Worm (Caenorhabditis elegans) whole organism, L4 larva: ENCODE measurements around the gene srw-12.

Source experiments
- F10B5.3 ChIP-seq: sonication (generic microtip); optimal IDR thresholded peaks from 2 replicates; lab custom pipeline; 2016; ENCODE audit warnings: mild to moderate bottlenecking, missing genetic modification characterization, missing compliant biosample characterization
- F37D6.2 ChIP-seq: sonication (generic microtip); optimal IDR thresholded peaks from 2 replicates; lab custom pipeline; 2016; ENCODE audit warnings: mild to moderate bottlenecking, missing genetic modification characterization, missing compliant biosample characterization
- R02D3.7 ChIP-seq: fragments of 150-350 bp; sonication (generic microtip); optimal IDR thresholded peaks from 3 replicates; lab custom pipeline; 2014; ENCODE audit warnings: missing biosample characterization, missing genetic modification characterization
- T20F7.1 ChIP-seq: fragments of 200-800 bp; sonication (Bioruptor generic); optimal IDR thresholded peaks from 2 replicates; lab custom pipeline; 2018; ENCODE audit warnings: mild to moderate bottlenecking, missing genetic modification characterization, missing compliant biosample characterization
- T26A8.4 ChIP-seq: fragments of 200-800 bp; sonication (Bioruptor generic); IDR thresholded peaks from 2 replicates; pipeline ENCODE4 v1.3.6; 2022; ENCODE audit warnings: missing genetic modification characterization, missing compliant biosample characterization
- Y48G9A.11 ChIP-seq: fragments of 200-800 bp; sonication (Bioruptor generic); IDR thresholded peaks from 2 replicates; pipeline ENCODE4 v1.3.6; 2022; ENCODE audit warnings: missing genetic modification reagents, missing genetic modification characterization, missing compliant biosample characterization
- ZK337.2 ChIP-seq: fragments of 200-800 bp; sonication (Bioruptor generic); IDR thresholded peaks from 2 replicates; pipeline ENCODE4 v1.3.6; 2022; ENCODE audit warnings: missing genetic modification reagents, missing genetic modification characterization, missing compliant biosample characterization
- aly-2 ChIP-seq: sonication (generic microtip); optimal IDR thresholded peaks from 2 replicates; lab custom pipeline; 2018; ENCODE audit warnings: missing biosample characterization, missing genetic modification characterization
- ama-1 ChIP-seq: fragments of 150-350 bp; optimal IDR thresholded peaks from 2 replicates; lab custom pipeline; 2014; ENCODE audit warnings: inconsistent platforms, mixed read lengths
- ceh-62 ChIP-seq: sonication (generic microtip); optimal IDR thresholded peaks from 2 replicates; lab custom pipeline; 2017; ENCODE audit warnings: missing biosample characterization, missing genetic modification characterization
- ces-1 ChIP-seq: fragments of 150-350 bp; sonication (generic microtip); optimal IDR thresholded peaks from 4 replicates; lab custom pipeline; 2014; ENCODE audit warnings: missing biosample characterization, missing genetic modification reagents, missing genetic modification characterization
- daf-16 ChIP-seq, 3 experiments: sonication (generic microtip); optimal IDR thresholded peaks; 2 replicates each; lab custom pipeline; 2016 to 2017; ENCODE audit warnings: missing genetic modification characterization in 3 of 3, missing genetic modification reagents in 3 of 3, mild to moderate bottlenecking in 2 of 3, missing compliant biosample characterization in 2 of 3, missing biosample characterization in 1 of 3, moderate library complexity in 1 of 3
- dpl-1 ChIP-seq: fragments of 150-350 bp; optimal IDR thresholded peaks from 2 replicates; lab custom pipeline; 2014; ENCODE audit warnings: missing biosample characterization, missing genetic modification reagents, missing genetic modification characterization
- egl-27 ChIP-seq: sonication (generic microtip); optimal IDR thresholded peaks from 3 replicates; lab custom pipeline; 2017; ENCODE audit warnings: missing biosample characterization, missing genetic modification reagents, missing genetic modification characterization
- fkh-10 ChIP-seq: fragments of 150-350 bp; optimal IDR thresholded peaks from 2 replicates; lab custom pipeline; 2014; ENCODE audit warnings: missing biosample characterization, missing genetic modification reagents, missing genetic modification characterization
- fos-1 ChIP-seq: fragments of 150-350 bp; optimal IDR thresholded peaks from 2 replicates; lab custom pipeline; 2014; ENCODE audit warnings: missing biosample characterization, missing genetic modification characterization
- hlh-11 ChIP-seq: fragments of 200-800 bp; sonication (Bioruptor generic); optimal IDR thresholded peaks from 2 replicates; lab custom pipeline; 2018; ENCODE audit warnings: mild to moderate bottlenecking, missing genetic modification characterization, missing compliant biosample characterization
- jun-1 ChIP-seq: fragments of 150-350 bp; optimal IDR thresholded peaks from 2 replicates; lab custom pipeline; 2014; ENCODE audit warnings: missing biosample characterization, missing genetic modification reagents, missing genetic modification characterization
- lin-1 ChIP-seq: fragments of 200-800 bp; sonication (Bioruptor generic); IDR thresholded peaks from 2 replicates; pipeline ENCODE4 v1.3.6; 2022; ENCODE audit warnings: missing genetic modification reagents, missing genetic modification characterization, missing compliant biosample characterization
- lin-13 ChIP-seq: fragments of 150-350 bp; optimal IDR thresholded peaks from 2 replicates; lab custom pipeline; 2014; ENCODE audit warnings: missing biosample characterization, missing genetic modification reagents, missing genetic modification characterization
- lin-15B ChIP-seq: fragments of 150-350 bp; sonication (generic microtip); optimal IDR thresholded peaks from 3 replicates; lab custom pipeline; 2014; ENCODE audit warnings: missing biosample characterization, missing genetic modification characterization
- lin-29 ChIP-seq: fragments of 200-800 bp; sonication (Bioruptor generic); IDR thresholded peaks from 2 replicates; pipeline ENCODE4 v1.3.6; 2022; ENCODE audit warnings: missing genetic modification reagents, missing genetic modification characterization, missing compliant biosample characterization
- mdt-29 ChIP-seq: fragments of 200-800 bp; sonication (Bioruptor generic); IDR thresholded peaks from 2 replicates; pipeline ENCODE4 v1.3.6; 2022; ENCODE audit warnings: missing genetic modification reagents, missing genetic modification characterization, missing compliant biosample characterization
- mes-2 ChIP-seq: sonication (generic microtip); optimal IDR thresholded peaks from 2 replicates; lab custom pipeline; 2016; ENCODE audit warnings: missing genotype, mild to moderate bottlenecking, missing genetic modification characterization, missing compliant biosample characterization; ENCODE audit not compliant: poor library complexity, severe bottlenecking
- mxl-2 ChIP-seq: fragments of 200-800 bp; sonication (Bioruptor generic); conservative IDR thresholded peaks from 2 replicates; pipeline ENCODE4 v1.3.6; 2022; ENCODE audit warnings: missing genetic modification reagents, missing genetic modification characterization, missing compliant biosample characterization
- mxl-3 ChIP-seq: fragments of 200-800 bp; sonication (Bioruptor generic); optimal IDR thresholded peaks from 2 replicates; lab custom pipeline; 2018; ENCODE audit warnings: mild to moderate bottlenecking, missing genetic modification characterization, missing compliant biosample characterization
- nhr-10 ChIP-seq: fragments of 150-350 bp; optimal IDR thresholded peaks from 2 replicates; lab custom pipeline; 2014; ENCODE audit warnings: missing biosample characterization, missing genetic modification characterization
- nhr-102 ChIP-seq: sonication (generic microtip); optimal IDR thresholded peaks from 2 replicates; lab custom pipeline; 2016; ENCODE audit warnings: mild to moderate bottlenecking, missing genetic modification characterization, moderate library complexity, missing compliant biosample characterization
- nhr-111 ChIP-seq: fragments of 200-800 bp; sonication (Bioruptor generic); optimal IDR thresholded peaks from 2 replicates; lab custom pipeline; 2018; ENCODE audit warnings: mild to moderate bottlenecking, missing genetic modification characterization, missing compliant biosample characterization
- nhr-25 ChIP-seq: sonication (generic microtip); optimal IDR thresholded peaks from 2 replicates; lab custom pipeline; 2017; ENCODE audit warnings: missing genetic modification characterization, mild to moderate bottlenecking, missing compliant biosample characterization, antibody characterized with exemption, moderate library complexity, borderline replicate concordance; ENCODE audit not compliant: insufficient read depth
- nhr-41 ChIP-seq: fragments of 200-800 bp; sonication (Bioruptor generic); IDR thresholded peaks from 2 replicates; pipeline ENCODE4 v1.3.6; 2022; ENCODE audit warnings: missing genetic modification reagents, missing genetic modification characterization, missing compliant biosample characterization
- nhr-48 ChIP-seq: sonication (generic microtip); optimal IDR thresholded peaks from 2 replicates; lab custom pipeline; 2016; ENCODE audit warnings: mild to moderate bottlenecking, missing genetic modification characterization, missing compliant biosample characterization
- nhr-6 ChIP-seq: fragments of 150-350 bp; optimal IDR thresholded peaks from 2 replicates; lab custom pipeline; 2014; ENCODE audit warnings: missing biosample characterization, missing genetic modification characterization
- nhr-76 ChIP-seq: fragments of 150-350 bp; optimal IDR thresholded peaks from 2 replicates; lab custom pipeline; 2014; ENCODE audit warnings: missing biosample characterization, missing genetic modification characterization
- nhr-77 ChIP-seq: fragments of 150-350 bp; optimal IDR thresholded peaks from 2 replicates; lab custom pipeline; 2014; ENCODE audit warnings: missing biosample characterization, missing genetic modification characterization
- pha-4 ChIP-seq, 2 experiments: fragments of 150-350 bp in 1 of 2; fragments of 200-800 bp in 1 of 2; sonication (Bioruptor generic) in 1 of 2; IDR thresholded peaks in 1 of 2; optimal IDR thresholded peaks in 1 of 2; 2 replicates each; pipeline versions ENCODE4 v1.3.6 to Lab custom; 2014 to 2022; ENCODE audit warnings: missing genetic modification characterization in 2 of 2, missing genetic modification reagents in 2 of 2, missing biosample characterization in 1 of 2, missing compliant biosample characterization in 1 of 2
- php-3 ChIP-seq: fragments of 200-800 bp; sonication (Bioruptor generic); IDR thresholded peaks from 2 replicates; pipeline ENCODE4 v1.3.6; 2022; ENCODE audit warnings: missing genetic modification reagents, missing genetic modification characterization, missing compliant biosample characterization
- sdz-12 ChIP-seq: fragments of 200-800 bp; sonication (Bioruptor generic); optimal IDR thresholded peaks from 2 replicates; lab custom pipeline; 2018; ENCODE audit warnings: mild to moderate bottlenecking, missing genetic modification characterization, missing compliant biosample characterization
- set-16 ChIP-seq: fragments of 200-800 bp; sonication (Bioruptor generic); IDR thresholded peaks from 2 replicates; pipeline ENCODE4 v1.3.6; 2022; ENCODE audit warnings: missing genetic modification reagents, missing genetic modification characterization, missing compliant biosample characterization
- snpc-4 ChIP-seq: fragments of 150-350 bp; optimal IDR thresholded peaks from 2 replicates; lab custom pipeline; 2014; ENCODE audit warnings: missing biosample characterization, missing genetic modification characterization
- unc-130 ChIP-seq: sonication (generic microtip); optimal IDR thresholded peaks from 2 replicates; lab custom pipeline; 2016; ENCODE audit warnings: missing genetic modification reagents, missing genetic modification characterization, missing compliant biosample characterization
- unc-62 ChIP-seq, 3 experiments: fragments of 150-350 bp in 1 of 3; sonication (generic microtip); optimal IDR thresholded peaks in 2 of 3; peaks in 1 of 3; 1 replicate in 1 of 3; 2 replicates in 2 of 3; lab custom pipeline; 2014 to 2017; ENCODE audit warnings: missing biosample characterization in 3 of 3, missing genetic modification characterization in 3 of 3, missing genetic modification reagents in 3 of 3, missing genotype in 1 of 3
- vab-7 ChIP-seq: fragments of 200-800 bp; sonication (Bioruptor generic); IDR thresholded peaks from 2 replicates; pipeline ENCODE4 v1.3.6; 2022; ENCODE audit warnings: missing genetic modification reagents, missing genetic modification characterization, missing compliant biosample characterization
- zfp-2 ChIP-seq: sonication (generic microtip); optimal IDR thresholded peaks from 2 replicates; lab custom pipeline; 2016; ENCODE audit warnings: mild to moderate bottlenecking, missing genetic modification characterization, missing compliant biosample characterization
- zfp-3 ChIP-seq: fragments of 200-800 bp; sonication (Bioruptor generic); conservative IDR thresholded peaks from 2 replicates; pipeline ENCODE4 v1.3.6; 2022; ENCODE audit warnings: missing genetic modification reagents, missing genetic modification characterization, missing compliant biosample characterization
- zip-11 ChIP-seq: fragments of 200-800 bp; sonication (Bioruptor generic); IDR thresholded peaks from 2 replicates; pipeline ENCODE4 v1.3.6; 2022; ENCODE audit warnings: missing genetic modification characterization, missing compliant biosample characterization

srw-12 gene

DNA sequence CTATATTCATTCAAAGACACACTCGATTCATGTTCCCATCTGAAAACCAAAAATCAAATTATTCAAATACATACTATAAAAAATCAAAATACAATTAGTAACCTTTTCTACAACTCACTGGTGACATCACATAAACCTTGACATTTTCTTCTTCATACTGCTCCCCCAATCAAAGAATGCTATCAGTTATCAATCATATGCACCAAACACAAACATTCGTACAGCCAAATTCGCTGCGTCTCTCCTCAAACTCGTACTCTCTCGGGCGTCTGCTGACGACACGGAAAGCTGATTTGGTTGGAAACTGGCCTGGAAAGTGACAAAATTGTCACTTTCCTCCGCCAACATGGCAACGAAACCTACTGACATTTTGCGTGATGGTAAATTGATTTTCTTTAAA, 46.1 kb downstream of the srw-12 start, which contains the start of gene plc-2 (continued):
- TF ChIP-seq zfp-2 = no peak
- no peak for TF ChIP-seq vab-7
- no peak for TF ChIP-seq dpl-1 (GFP tag; lab: Kevin White, UChicago)
- TF ChIP-seq mxl-2 (GFP tag; lab: Robert Waterston, UW) = no peak
- peak; percentile 81 for TF ChIP-seq nhr-6
- TF ChIP-seq php-3 = no peak
- TF ChIP-seq ama-1 = no peak
- peak; percentile 88 for TF ChIP-seq hlh-11 (tag; lab: Kevin White, UChicago)
- TF ChIP-seq egl-27 (tag; lab: Kevin White, UChicago) = no peak
- TF ChIP-seq unc-62 (GFP tag; optimal IDR thresholded peaks at IDR 0.05 in 1 of 2; lab: Kevin White, UChicago) = peak in 1 of 2 experiments; percentile 13
- TF ChIP-seq unc-62 (tag; optimal IDR thresholded peaks at IDR 0.05; lab: Kevin White, UChicago) = no peak
- no peak for TF ChIP-seq ces-1 (GFP tag; lab: Kevin White, UChicago)
- TF ChIP-seq nhr-77 (tag; lab: Kevin White, UChicago) = peak; percentile 31
- peak; percentile 24 for TF ChIP-seq mxl-3
- no peak for TF ChIP-seq unc-130 (GFP tag; lab: Kevin White, UChicago)
- no peak for TF ChIP-seq nhr-76 (tag; lab: Kevin White, UChicago)
- no peak for TF ChIP-seq ZK337.2 (GFP tag; lab: Robert Waterston, UW)
- no peak for TF ChIP-seq aly-2 (tag; lab: Kevin White, UChicago)

DNA sequence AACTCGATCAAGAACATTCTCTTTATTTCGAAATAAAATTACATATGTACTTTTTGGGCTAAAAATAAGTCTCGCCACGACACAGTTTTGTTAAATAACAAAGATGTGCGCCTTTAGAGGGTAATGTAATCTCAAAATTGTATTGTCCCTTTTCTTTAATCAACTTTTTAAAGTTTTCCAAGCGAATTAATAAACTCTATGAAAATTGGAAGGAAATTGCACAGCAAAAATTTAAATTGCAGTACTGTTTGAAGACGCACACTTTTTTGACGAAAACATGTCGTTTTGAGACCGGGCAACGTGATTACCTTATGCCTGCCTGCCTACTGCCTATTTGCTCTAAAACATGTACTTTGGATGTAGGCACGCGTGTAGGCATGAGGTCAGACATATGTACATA, 46.5 kb downstream of the srw-12 start:
- TF ChIP-seq fkh-10 (GFP tag; lab: Kevin White, UChicago) (no peak), unc-62 (GFP tag; optimal IDR thresholded peaks at IDR 0.05 in 1 of 2; lab: Kevin White, UChicago) (peak in 1 of 2 experiments; percentile 93), unc-62 (tag; optimal IDR thresholded peaks at IDR 0.05; lab: Kevin White, UChicago) (no peak), F37D6.2 (no peak), lin-15B (no peak)

- TF ChIP-seq zip-11 (peak; percentile 88), nhr-102 (peak; percentile 93), F10B5.3 (peak; percentile 85), lin-29 (GFP tag; lab: Robert Waterston, UW) (peak; percentile 85), daf-16 (GFP tag; optimal IDR thresholded peaks at IDR 0.05; lab: Kevin White, UChicago) (peak; percentile 88 to 98), daf-16 (tag; optimal IDR thresholded peaks at IDR 0.05; lab: Kevin White, UChicago) (peak; percentile 84), ama-1 (peak; percentile 82), sdz-12 (GFP tag; lab: Kevin White, UChicago) (peak; percentile 91), unc-62 (GFP tag; optimal IDR thresholded peaks at IDR 0.05 in 1 of 2; lab: Kevin White, UChicago) (no peak), unc-62 (tag; optimal IDR thresholded peaks at IDR 0.05; lab: Kevin White, UChicago) (no peak), R02D3.7 (tag; lab: Kevin White, UChicago) (no peak), dpl-1 (GFP tag; lab: Kevin White, UChicago) (peak; percentile 68), Y48G9A.11 (GFP tag; lab: Robert Waterston, UW) (peak; percentile 91), nhr-76 (tag; lab: Kevin White, UChicago) (no peak), snpc-4 (no peak), nhr-41 (GFP tag; lab: Robert Waterston, UW) (peak; percentile 92), fos-1 (tag; lab: Kevin White, UChicago) (no peak), nhr-10 (peak; percentile 39), jun-1 (tag; lab: Kevin White, UChicago) (peak; percentile 57), ceh-62 (tag; lab: Kevin White, UChicago) (no peak), nhr-48 (tag; lab: Kevin White, UChicago) (peak; percentile 83), nhr-25 (tag; lab: Kevin White, UChicago) (peak; percentile 45), lin-13 (GFP tag; lab: Kevin White, UChicago) (peak; percentile 93), mdt-29 (GFP tag; lab: Robert Waterston, UW) (peak; percentile 79), set-16 (GFP tag; lab: Robert Waterston, UW) (peak; percentile 85), pha-4 (GFP tag; IDR thresholded peaks at IDR 0.05; lab: Robert Waterston, UW) (peak; percentile 97), pha-4 (tag; optimal IDR thresholded peaks at IDR 0.05; lab: Kevin White, UChicago) (no peak), T26A8.4 (GFP tag; lab: Robert Waterston, UW) (peak; percentile 94), nhr-111 (peak; percentile 98), zfp-3 (GFP tag; lab: Robert Waterston, UW) (peak; percentile 92), mes-2 (tag; lab: Kevin White, UChicago) (peak; percentile 93), lin-1 (GFP tag; lab: Robert Waterston, UW) (peak; percentile 96), T20F7.1 (GFP tag; lab: Kevin White, UChicago) (peak; percentile 77)
These were observed 47.5 kb downstream of the srw-12 start, which contains the start of gene Y75B12B.11 for ce11 chrV:15190903-15191302. Gene Y75B12B.11 (plus strand): TSS chrV:15191296.
